Fruit fly (Drosophila melanogaster) whole organism, prepupa: Measurements from ENCODE around the gene Glut3.
A peak's percentile ranks its signal among the peaks of the same experiment; 100 is the strongest.

ENCODE experiments used
- CG10631 ChIP-seq: fragments of 200-800 bp; sonication (Bioruptor generic); optimal IDR thresholded peaks from 2 replicates; lab custom pipeline; 2016; ENCODE audit warnings: missing biosample characterization, missing genetic modification characterization
- CG11294 ChIP-seq: fragments of 200-800 bp; sonication (Bioruptor generic); IDR thresholded peaks from 2 replicates; pipeline ENCODE4 v1.3.6; 2022; ENCODE audit warnings: missing biosample characterization, missing genetic modification characterization
- CG11762 ChIP-seq: fragments of 200-800 bp; sonication (Bioruptor generic); optimal IDR thresholded peaks from 3 replicates; lab custom pipeline; 2016; ENCODE audit warnings: missing biosample characterization, missing genetic modification characterization; ENCODE audit not compliant: insufficient read depth
- CG11902 ChIP-seq: fragments of 200-800 bp; sonication (Bioruptor generic); optimal IDR thresholded peaks from 3 replicates; lab custom pipeline; 2016; ENCODE audit warnings: missing biosample characterization, missing genetic modification characterization
- CG15336 ChIP-seq: fragments of 200-800 bp; sonication (Bioruptor generic); IDR thresholded peaks from 2 replicates; pipeline ENCODE4 v1.3.6; 2022; ENCODE audit warnings: missing biosample characterization, missing genetic modification characterization
- CG16779 ChIP-seq: fragments of 200-800 bp; sonication (Bioruptor generic); optimal IDR thresholded peaks from 3 replicates; lab custom pipeline; 2017; ENCODE audit warnings: missing biosample characterization, mild to moderate bottlenecking, missing genetic modification characterization
- CG3032 ChIP-seq: fragments of 200-800 bp; optimal IDR thresholded peaks from 2 replicates; lab custom pipeline; 2019; ENCODE audit warnings: missing biosample characterization, mild to moderate bottlenecking, missing genetic modification characterization, moderate library complexity
- CG31627 ChIP-seq: fragments of 200-800 bp; sonication (Bioruptor generic); optimal IDR thresholded peaks from 3 replicates; lab custom pipeline; 2016; ENCODE audit warnings: missing biosample characterization, missing genetic modification characterization
- CG32006 ChIP-seq: fragments of 200-800 bp; sonication (Bioruptor generic); optimal IDR thresholded peaks from 3 replicates; lab custom pipeline; 2017; ENCODE audit warnings: missing biosample characterization, mild to moderate bottlenecking, missing genetic modification characterization
- CG3919 ChIP-seq: fragments of 200-800 bp; sonication (Bioruptor generic); optimal IDR thresholded peaks from 3 replicates; lab custom pipeline; 2016; ENCODE audit warnings: missing biosample characterization, missing genetic modification characterization
- CG4318 ChIP-seq: fragments of 200-800 bp; sonication (Bioruptor generic); optimal IDR thresholded peaks from 3 replicates; lab custom pipeline; 2017; ENCODE audit warnings: missing biosample characterization, mild to moderate bottlenecking, missing genetic modification characterization
- CG6163 ChIP-seq: fragments of 200-800 bp; sonication (Bioruptor generic); IDR thresholded peaks from 3 replicates; pipeline ENCODE4 v1.3.6; 2022; ENCODE audit warnings: missing biosample characterization, missing genetic modification characterization
- CG6808 ChIP-seq: fragments of 200-800 bp; sonication (Bioruptor generic); optimal IDR thresholded peaks from 3 replicates; lab custom pipeline; 2017; ENCODE audit warnings: missing biosample characterization, missing genetic modification characterization, mild to moderate bottlenecking, moderate library complexity, missing genetic modification reagents
- CG7368 ChIP-seq: fragments of 200-800 bp; sonication (Bioruptor generic); optimal IDR thresholded peaks from 3 replicates; lab custom pipeline; 2016; ENCODE audit warnings: missing biosample characterization, missing genetic modification characterization
- CG8119 ChIP-seq: fragments of 200-800 bp; sonication (Bioruptor generic); IDR thresholded peaks from 3 replicates; pipeline ENCODE4 v1.3.6; 2022; ENCODE audit warnings: missing biosample characterization, missing genetic modification characterization
- CG8319 ChIP-seq: fragments of 200-800 bp; sonication (Bioruptor generic); optimal IDR thresholded peaks from 3 replicates; lab custom pipeline; 2016; ENCODE audit warnings: missing biosample characterization, missing genetic modification characterization
- CG8632 ChIP-seq: fragments of 200-800 bp; sonication (Bioruptor generic); optimal IDR thresholded peaks from 3 replicates; lab custom pipeline; 2016; ENCODE audit warnings: missing biosample characterization, missing genetic modification characterization
- CG9139 ChIP-seq: fragments of 200-800 bp; sonication (Bioruptor generic); optimal IDR thresholded peaks from 3 replicates; lab custom pipeline; 2017; ENCODE audit warnings: missing biosample characterization, mild to moderate bottlenecking, missing genetic modification characterization
- Eip75B ChIP-seq: fragments of 200-800 bp; sonication (Bioruptor generic); optimal IDR thresholded peaks from 3 replicates; lab custom pipeline; 2016; ENCODE audit warnings: missing biosample characterization, missing genetic modification characterization
- Eip78C ChIP-seq: fragments of 200-800 bp; sonication (Bioruptor generic); peaks from one replicate; lab custom pipeline; 2016; ENCODE audit warnings: missing biosample characterization, missing genetic modification characterization
- Eip93F ChIP-seq: fragments of 200-800 bp; sonication (Bioruptor generic); optimal IDR thresholded peaks from 2 replicates; lab custom pipeline; 2016; ENCODE audit warnings: missing biosample characterization, mild to moderate bottlenecking, missing genetic modification characterization
- Ets96B ChIP-seq: fragments of 200-800 bp; optimal IDR thresholded peaks from 2 replicates; lab custom pipeline; 2019; ENCODE audit warnings: missing biosample characterization, mild to moderate bottlenecking, missing genetic modification characterization, moderate library complexity
- Hr38 ChIP-seq: sonication (Bioruptor generic); optimal IDR thresholded peaks from 2 replicates; lab custom pipeline; 2016; ENCODE audit warnings: missing biosample characterization, missing genetic modification characterization
- Hr4 ChIP-seq: fragments of 200-800 bp; sonication (Bioruptor generic); optimal IDR thresholded peaks from 3 replicates; lab custom pipeline; 2016; ENCODE audit warnings: missing biosample characterization, missing genetic modification characterization
- Lpt ChIP-seq: fragments of 200-800 bp; sonication (Bioruptor generic); optimal IDR thresholded peaks from 3 replicates; lab custom pipeline; 2016; ENCODE audit warnings: missing biosample characterization, missing genetic modification characterization
- Met ChIP-seq: fragments of 200-800 bp; sonication (Bioruptor generic); optimal IDR thresholded peaks from 3 replicates; lab custom pipeline; 2016; ENCODE audit warnings: missing biosample characterization, missing genetic modification characterization
- OdsH ChIP-seq: fragments of 200-800 bp; sonication (Bioruptor generic); optimal IDR thresholded peaks from 3 replicates; lab custom pipeline; 2016; ENCODE audit warnings: missing biosample characterization, missing genetic modification characterization
- Smox ChIP-seq: fragments of 200-800 bp; sonication (Bioruptor generic); optimal IDR thresholded peaks from 3 replicates; lab custom pipeline; 2016; ENCODE audit warnings: missing biosample characterization, missing genetic modification characterization
- Sox14 ChIP-seq: fragments of 200-800 bp; sonication (Bioruptor generic); optimal IDR thresholded peaks from 3 replicates; lab custom pipeline; 2016; ENCODE audit warnings: missing biosample characterization, missing genetic modification characterization
- Sox15 ChIP-seq: fragments of 200-800 bp; sonication (Bioruptor generic); optimal IDR thresholded peaks from 3 replicates; lab custom pipeline; 2016; ENCODE audit warnings: missing biosample characterization, missing genetic modification characterization
- acj6 ChIP-seq: fragments of 200-800 bp; sonication (Bioruptor generic); optimal IDR thresholded peaks from 3 replicates; lab custom pipeline; 2016; ENCODE audit warnings: missing biosample characterization, missing genetic modification characterization
- cyc ChIP-seq: fragments of 200-800 bp; sonication (Bioruptor generic); optimal IDR thresholded peaks from 3 replicates; lab custom pipeline; 2016; ENCODE audit warnings: missing biosample characterization, missing genetic modification characterization
- dsx ChIP-seq: fragments of 200-800 bp; optimal IDR thresholded peaks from 3 replicates; lab custom pipeline; 2019; ENCODE audit warnings: missing biosample characterization, mild to moderate bottlenecking, missing genetic modification characterization, moderate library complexity; ENCODE audit not compliant: poor library complexity, severe bottlenecking
- eg ChIP-seq: fragments of 200-800 bp; sonication (Bioruptor generic); IDR thresholded peaks from 3 replicates; pipeline ENCODE4 v1.3.6; 2022; ENCODE audit warnings: missing biosample characterization, missing genetic modification characterization
- esn ChIP-seq: fragments of 200-800 bp; sonication (Bioruptor generic); optimal IDR thresholded peaks from 2 replicates; lab custom pipeline; 2016; ENCODE audit warnings: missing biosample characterization, mild to moderate bottlenecking, missing genetic modification characterization, moderate library complexity
- fd85E ChIP-seq: fragments of 200-800 bp; sonication (Bioruptor generic); optimal IDR thresholded peaks from 3 replicates; lab custom pipeline; 2016; ENCODE audit warnings: missing biosample characterization, missing genetic modification characterization
- lz ChIP-seq: fragments of 200-800 bp; sonication (Bioruptor generic); optimal IDR thresholded peaks from 3 replicates; lab custom pipeline; 2016; ENCODE audit warnings: missing biosample characterization, missing genetic modification characterization
- net ChIP-seq: fragments of 200-800 bp; sonication (Bioruptor generic); optimal IDR thresholded peaks from 3 replicates; lab custom pipeline; 2016; ENCODE audit warnings: missing biosample characterization, missing genetic modification characterization
- pdm3 ChIP-seq: fragments of 200-800 bp; sonication (Bioruptor generic); optimal IDR thresholded peaks from 3 replicates; lab custom pipeline; 2016; ENCODE audit warnings: missing biosample characterization, missing genetic modification characterization
- salr ChIP-seq, 2 experiments: fragments of 200-800 bp; sonication (Bioruptor generic); optimal IDR thresholded peaks; 3 replicates each; lab custom pipeline; 2016 to 2018; ENCODE audit warnings: missing biosample characterization in 2 of 2, missing genetic modification characterization in 2 of 2, mild to moderate bottlenecking in 1 of 2
- ss ChIP-seq, 2 experiments: fragments of 200-800 bp; sonication (Bioruptor generic); optimal IDR thresholded peaks; 2 replicates in 1 of 2; 3 replicates in 1 of 2; lab custom pipeline; 2017 to 2018; ENCODE audit warnings: mild to moderate bottlenecking in 2 of 2, missing biosample characterization in 2 of 2, missing genetic modification characterization in 2 of 2, moderate library complexity in 1 of 2
- svp ChIP-seq: fragments of 200-800 bp; sonication (Bioruptor generic); peaks from one replicate; lab custom pipeline; 2016; ENCODE audit warnings: missing biosample characterization, missing genetic modification characterization
- topi ChIP-seq: fragments of 200-800 bp; sonication (Bioruptor generic); optimal IDR thresholded peaks from 3 replicates; lab custom pipeline; 2016; ENCODE audit warnings: missing biosample characterization, missing genetic modification characterization
- vri ChIP-seq: fragments of 200-800 bp; sonication (Bioruptor generic); optimal IDR thresholded peaks from 3 replicates; lab custom pipeline; 2016; ENCODE audit warnings: missing biosample characterization, mild to moderate bottlenecking, missing genetic modification characterization

The Glut3 gene

DNA sequence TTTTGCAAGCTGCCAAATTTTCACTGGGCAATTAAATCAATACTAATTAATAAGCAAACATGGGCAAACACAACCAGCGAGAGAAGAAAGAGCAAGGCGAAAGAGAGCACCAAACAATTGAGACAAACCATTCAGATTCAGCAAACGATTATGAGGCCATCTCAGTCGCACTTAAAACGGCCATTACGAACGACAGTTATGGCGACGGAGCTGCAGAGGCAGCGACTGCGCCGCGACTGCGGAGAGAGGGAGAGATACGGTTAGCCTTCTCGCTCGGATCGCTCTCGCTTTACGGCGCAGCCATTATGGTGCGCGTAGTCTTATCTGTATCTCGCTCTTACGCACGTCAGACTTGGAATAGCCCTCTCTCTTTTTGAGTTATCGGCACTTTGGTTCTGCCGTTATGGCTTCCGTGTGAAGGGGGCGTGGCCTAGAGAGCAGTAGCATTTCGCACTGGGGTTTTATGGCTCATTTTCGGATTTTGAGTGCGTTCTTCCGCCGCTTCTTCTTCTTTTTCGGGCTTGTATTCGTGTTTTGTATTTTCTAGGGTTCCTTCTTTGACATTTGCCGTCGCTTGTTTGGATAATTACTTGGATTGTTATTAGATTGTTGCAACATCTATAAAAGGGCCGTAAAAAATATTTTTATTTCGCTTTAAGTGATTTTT, 24.1 kb upstream of the Glut3 start:
- TF ChIP-seq salr (GFP tag; optimal IDR thresholded peaks at IDR 0.05; lab: Kevin White, UChicago) (no peak), CG10631 (GFP tag; lab: Kevin White, UChicago) (no peak), lz (no peak), Met (GFP tag; lab: Kevin White, UChicago) (no peak), CG9139 (GFP tag; lab: Kevin White, UChicago) (no peak), CG11762 (GFP tag; lab: Kevin White, UChicago) (no peak), dsx (GFP tag; lab: Kevin White, UChicago) (no peak), esn (GFP tag; lab: Kevin White, UChicago) (no peak), CG6163 (GFP tag; lab: Robert Waterston, UW) (peak; percentile 17; the same call in 1 of the 3 replicates), OdsH (GFP tag; lab: Kevin White, UChicago) (no peak), CG3919 (GFP tag; lab: Kevin White, UChicago) (no peak), fd85E (GFP tag; lab: Kevin White, UChicago) (no peak), CG32006 (no peak), CG16779 (tag; lab: Kevin White, UChicago) (no peak), Sox15 (no peak), eg (GFP tag; lab: Robert Waterston, UW) (0 out of 3 replicates have a peak, but pooled peaks have one; percentile 26), acj6 (GFP tag; lab: Kevin White, UChicago) (no peak), cyc (no peak), CG31627 (GFP tag; lab: Kevin White, UChicago) (no peak), net (GFP tag; lab: Kevin White, UChicago) (no peak), CG8632 (no peak), Ets96B (tag; lab: Kevin White, UChicago) (no peak), Eip75B (GFP tag; lab: Kevin White, UChicago) (no peak), Eip93F (GFP tag; lab: Kevin White, UChicago) (no peak), topi (GFP tag; lab: Kevin White, UChicago) (no peak), Hr4 (GFP tag; lab: Kevin White, UChicago) (no peak), CG7368 (GFP tag; lab: Kevin White, UChicago) (no peak), Hr38 (GFP tag; lab: Kevin White, UChicago) (no peak), CG6808 (GFP tag; lab: Kevin White, UChicago) (no peak), CG11294 (GFP tag; lab: Robert Waterston, UW) (no peak), Lpt (GFP tag; lab: Kevin White, UChicago) (no peak), CG8119 (GFP tag; lab: Robert Waterston, UW) (0 out of 3 replicates have a peak, but pooled peaks have one; percentile 11), svp (GFP tag; lab: Kevin White, UChicago) (peak; percentile 61), CG4318 (no peak), vri (GFP tag; lab: Kevin White, UChicago) (no peak), Sox14 (GFP tag; lab: Kevin White, UChicago) (peak; percentile 1), Eip78C (GFP tag; lab: Kevin White, UChicago) (peak; percentile 62), CG8319 (GFP tag; lab: Kevin White, UChicago) (no peak)

DNA sequence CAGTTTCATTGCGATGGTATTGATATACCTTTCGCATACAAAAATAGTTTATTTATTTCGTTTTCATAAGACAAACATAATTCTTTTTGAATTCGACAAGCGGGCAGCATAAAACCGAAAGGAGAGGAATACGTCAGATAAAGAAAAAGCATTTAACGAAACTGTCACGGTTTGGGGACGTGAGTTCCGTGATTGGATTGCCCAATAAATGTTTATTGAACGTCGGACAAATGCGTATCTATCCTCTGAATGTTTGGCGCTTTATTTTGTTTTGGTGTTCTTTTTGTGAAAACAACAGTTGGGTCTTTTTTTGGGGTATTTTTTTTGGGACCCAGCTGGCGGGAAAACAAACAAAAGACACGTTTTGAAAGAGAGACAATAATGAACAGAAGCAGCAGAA, 23.0 kb upstream of the Glut3 start:
- TF ChIP-seq dsx (GFP tag; lab: Kevin White, UChicago): no peak
- no peak for TF ChIP-seq OdsH (GFP tag; lab: Kevin White, UChicago)
- TF ChIP-seq Eip78C (GFP tag; lab: Kevin White, UChicago): no peak
- TF ChIP-seq CG8632: no peak
- TF ChIP-seq CG15336 (GFP tag; lab: Robert Waterston, UW): no peak
- TF ChIP-seq CG4318: no peak
- no peak for TF ChIP-seq eg (GFP tag; lab: Robert Waterston, UW)
- no peak for TF ChIP-seq ss (GFP tag; optimal IDR thresholded peaks at IDR 0.05; lab: Kevin White, UChicago)
- no peak for TF ChIP-seq salr (GFP tag; optimal IDR thresholded peaks at IDR 0.05; lab: Kevin White, UChicago)
- no peak for TF ChIP-seq cyc
- no peak for TF ChIP-seq Ets96B (tag; lab: Kevin White, UChicago)
- no peak for TF ChIP-seq CG3032 (tag; lab: Kevin White, UChicago)
- no peak for TF ChIP-seq CG9139 (GFP tag; lab: Kevin White, UChicago)
- TF ChIP-seq Smox: no peak
- TF ChIP-seq CG8119 (GFP tag; lab: Robert Waterston, UW): no peak
- TF ChIP-seq CG11902 (GFP tag; lab: Kevin White, UChicago): no peak
- TF ChIP-seq Met (GFP tag; lab: Kevin White, UChicago): no peak
- no peak for TF ChIP-seq CG6808 (GFP tag; lab: Kevin White, UChicago)
- TF ChIP-seq pdm3 (GFP tag; lab: Kevin White, UChicago): no peak
- TF ChIP-seq, all 60 proteins: peak for 0
